Worm (Caenorhabditis elegans) whole organism, L4/young adult: ENCODE results near the gene rabr-4.

Experiments
- W03F9.2 ChIP-seq: fragments of 150-350 bp; optimal IDR thresholded peaks from 2 replicates; lab custom pipeline; 2014; ENCODE audit warnings: missing biosample characterization, missing genetic modification characterization
- dao-5 ChIP-seq: sonication (generic microtip); optimal IDR thresholded peaks from 2 replicates; lab custom pipeline; 2016; ENCODE audit warnings: missing genotype, missing genetic modification characterization, moderate library complexity, missing compliant biosample characterization
- him-1 ChIP-seq: sonication (generic microtip); optimal IDR thresholded peaks from 2 replicates; lab custom pipeline; 2016; ENCODE audit warnings: missing genotype, missing genetic modification reagents, missing genetic modification characterization, missing compliant biosample characterization

DNA sequence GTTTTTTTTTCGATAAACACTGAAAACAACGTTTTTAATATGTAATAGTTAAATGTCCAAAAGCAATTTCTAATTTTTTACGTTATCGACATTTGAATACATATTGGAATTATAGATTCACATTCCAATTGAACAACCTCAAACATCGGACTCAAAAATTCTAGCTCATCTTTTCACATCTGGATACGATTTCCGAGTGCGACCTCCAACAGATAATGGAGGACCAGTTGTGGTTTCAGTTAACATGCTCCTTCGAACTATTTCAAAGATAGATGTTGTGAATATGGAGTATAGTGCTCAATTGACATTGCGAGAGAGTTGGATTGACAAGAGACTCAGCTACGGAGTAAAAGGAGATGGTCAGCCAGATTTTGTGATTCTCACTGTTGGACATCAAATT is 25.3 kb downstream of the rabr-4 start:
- TF ChIP-seq him-1 (tag; lab: Kevin White, UChicago) (no peak), dao-5 (no peak), W03F9.2 (tag; lab: Kevin White, UChicago) (no peak)
